Fruit fly (Drosophila melanogaster) whole organism, embryonic: Measurements from ENCODE around the gene GCS2alpha.

Experiments used
- Atf3 ChIP-seq: fragments of 200-800 bp; sonication (Bioruptor generic); optimal IDR thresholded peaks from 3 replicates; lab custom pipeline; 2016; ENCODE audit warnings: missing biosample characterization, missing genetic modification characterization
- B-H2 ChIP-seq: fragments of 200-800 bp; sonication (Bioruptor generic); optimal IDR thresholded peaks from 2 replicates; lab custom pipeline; 2018; ENCODE audit warnings: missing biosample characterization, mild to moderate bottlenecking, missing genetic modification characterization
- CG11093 ChIP-seq: fragments of 200-800 bp; sonication (Bioruptor generic); IDR thresholded peaks from 3 replicates; pipeline ENCODE4 v1.3.6; 2022; ENCODE audit warnings: missing biosample characterization, missing genetic modification characterization
- CG11398 ChIP-seq: fragments of 200-800 bp; sonication (Bioruptor generic); optimal IDR thresholded peaks from 2 replicates; lab custom pipeline; 2016; ENCODE audit warnings: missing biosample characterization, missing genetic modification characterization
- CG12391 ChIP-seq: fragments of 200-800 bp; sonication (Bioruptor generic); optimal IDR thresholded peaks from 3 replicates; lab custom pipeline; 2018; ENCODE audit warnings: missing biosample characterization, mild to moderate bottlenecking, missing genetic modification characterization, moderate library complexity
- CG12744 ChIP-seq: fragments of 200-800 bp; sonication (Bioruptor generic); optimal IDR thresholded peaks from 2 replicates; lab custom pipeline; 2016; ENCODE audit warnings: missing biosample characterization, missing genetic modification characterization
- CG12769 ChIP-seq: fragments of 200-800 bp; sonication (Bioruptor generic); optimal IDR thresholded peaks from 2 replicates; lab custom pipeline; 2019; ENCODE audit warnings: missing biosample characterization, mild to moderate bottlenecking, missing genetic modification characterization, moderate library complexity
- CG13624 ChIP-seq: fragments of 200-800 bp; sonication (Bioruptor generic); optimal IDR thresholded peaks from 2 replicates; lab custom pipeline; 2016; ENCODE audit warnings: missing biosample characterization, missing genetic modification characterization
- CG14441 ChIP-seq: fragments of 200-800 bp; sonication (Bioruptor generic); IDR thresholded peaks from 2 replicates; pipeline ENCODE4 v1.3.6; 2022; ENCODE audit warnings: missing biosample characterization, missing genetic modification characterization
- CG2120 ChIP-seq: fragments of 200-800 bp; sonication (Bioruptor generic); optimal IDR thresholded peaks from 3 replicates; lab custom pipeline; 2016; ENCODE audit warnings: missing biosample characterization, missing genetic modification characterization
- CG2129 ChIP-seq: fragments of 200-800 bp; sonication (Bioruptor generic); IDR thresholded peaks from 2 replicates; pipeline ENCODE4 v1.3.6; 2022; ENCODE audit warnings: missing biosample characterization, missing genetic modification characterization; ENCODE audit not compliant: partially characterized antibody
- CG2202 ChIP-seq: fragments of 200-800 bp; sonication (Bioruptor generic); optimal IDR thresholded peaks from 2 replicates; lab custom pipeline; 2018; ENCODE audit warnings: missing biosample characterization, mild to moderate bottlenecking, missing genetic modification characterization
- CG2678 ChIP-seq: fragments of 200-800 bp; sonication (Bioruptor generic); optimal IDR thresholded peaks from 3 replicates; lab custom pipeline; 2019; ENCODE audit warnings: missing biosample characterization, mild to moderate bottlenecking, missing genetic modification characterization, moderate library complexity
- CG30431 ChIP-seq: fragments of 200-800 bp; sonication (Bioruptor generic); optimal IDR thresholded peaks from 2 replicates; lab custom pipeline; 2017; ENCODE audit warnings: missing biosample characterization, missing genetic modification characterization
- CG32532 ChIP-seq: fragments of 200-800 bp; sonication (Bioruptor generic); IDR thresholded peaks from 2 replicates; pipeline ENCODE4 v1.3.6; 2022; ENCODE audit warnings: missing biosample characterization, missing genetic modification characterization
- CG4404 ChIP-seq: fragments of 200-800 bp; sonication (Bioruptor generic); IDR thresholded peaks from 2 replicates; pipeline ENCODE4 v1.3.6; 2022; ENCODE audit warnings: missing biosample characterization, missing genetic modification characterization
- CG4854 ChIP-seq: fragments of 200-800 bp; sonication (Bioruptor generic); optimal IDR thresholded peaks from 2 replicates; lab custom pipeline; 2016; ENCODE audit warnings: missing biosample characterization, missing genetic modification characterization, inconsistent platforms
- CG6654 ChIP-seq: fragments of 200-800 bp; sonication (Bioruptor generic); optimal IDR thresholded peaks from 2 replicates; lab custom pipeline; 2017; ENCODE audit warnings: missing biosample characterization, mild to moderate bottlenecking, missing genetic modification characterization
- CG7745 ChIP-seq: fragments of 200-800 bp; sonication (Bioruptor generic); optimal IDR thresholded peaks from 2 replicates; lab custom pipeline; 2018; ENCODE audit warnings: missing biosample characterization, mild to moderate bottlenecking, missing genetic modification characterization, moderate library complexity
- CrebB ChIP-seq: fragments of 200-800 bp; sonication (Bioruptor generic); optimal IDR thresholded peaks from 3 replicates; lab custom pipeline; 2018; ENCODE audit warnings: missing biosample characterization, mild to moderate bottlenecking, missing genetic modification characterization
- Dbx ChIP-seq: fragments of 200-800 bp; sonication (Bioruptor generic); IDR thresholded peaks from 3 replicates; pipeline ENCODE4 v1.3.6; 2022; ENCODE audit warnings: missing biosample characterization, missing genetic modification characterization
- Dip3 ChIP-seq: fragments of 200-800 bp; sonication (Bioruptor generic); optimal IDR thresholded peaks from 3 replicates; lab custom pipeline; 2016; ENCODE audit warnings: missing biosample characterization, missing genetic modification characterization
- E2f2 ChIP-seq: fragments of 200-800 bp; sonication (Bioruptor generic); IDR thresholded peaks from 2 replicates; pipeline ENCODE4 v1.3.6; 2022; ENCODE audit warnings: missing biosample characterization, missing genetic modification characterization
- HLH54F ChIP-seq: fragments of 200-800 bp; sonication (Bioruptor generic); optimal IDR thresholded peaks from 3 replicates; lab custom pipeline; 2016; ENCODE audit warnings: missing biosample characterization, missing genetic modification characterization
- HmgZ ChIP-seq: fragments of 200-800 bp; sonication (Bioruptor generic); optimal IDR thresholded peaks from 2 replicates; lab custom pipeline; 2018; ENCODE audit warnings: missing biosample characterization, mild to moderate bottlenecking, missing genetic modification characterization
- Hr78 ChIP-seq, 2 experiments: fragments of 200-800 bp in 1 of 2; fragments of >200 bp in 1 of 2; sonication (Bioruptor generic) in 1 of 2; optimal IDR thresholded peaks; 2 replicates each; lab custom pipeline; 2017 to 2019; ENCODE audit warnings: missing biosample characterization in 2 of 2, missing genetic modification characterization in 2 of 2, mild to moderate bottlenecking in 1 of 2, moderate library complexity in 1 of 2
- Max ChIP-seq: fragments of 200-800 bp; sonication (Bioruptor generic); optimal IDR thresholded peaks from 2 replicates; lab custom pipeline; 2016; ENCODE audit warnings: missing biosample characterization, mild to moderate bottlenecking, missing genetic modification characterization
- PHDP ChIP-seq: fragments of 200-800 bp; sonication (Bioruptor generic); optimal IDR thresholded peaks from 3 replicates; lab custom pipeline; 2018; ENCODE audit warnings: missing biosample characterization, mild to moderate bottlenecking, missing genetic modification characterization, moderate library complexity
- Stat92E ChIP-seq, 3 experiments: fragments of >200 bp in 2 of 3; fragments of 200-800 bp in 1 of 3; sonication (Bioruptor generic) in 1 of 3; optimal IDR thresholded peaks; 2 replicates each; lab custom pipeline; 2017 to 2019; ENCODE audit warnings: missing biosample characterization in 3 of 3, missing genetic modification characterization in 3 of 3, mild to moderate bottlenecking in 1 of 3, moderate library complexity in 1 of 3
- YL-1 ChIP-seq: fragments of 200-800 bp; sonication (Bioruptor generic); optimal IDR thresholded peaks from 3 replicates; lab custom pipeline; 2017; ENCODE audit warnings: missing biosample characterization, mild to moderate bottlenecking, missing genetic modification characterization
- bigmax ChIP-seq: fragments of 200-800 bp; sonication (Bioruptor generic); optimal IDR thresholded peaks from 2 replicates; lab custom pipeline; 2018; ENCODE audit warnings: missing biosample characterization, mild to moderate bottlenecking, missing genetic modification characterization
- bsh ChIP-seq, 2 experiments: fragments of 200-800 bp; sonication (Bioruptor generic); optimal IDR thresholded peaks; 2 replicates each; lab custom pipeline; 2017 to 2018; ENCODE audit warnings: mild to moderate bottlenecking in 2 of 2, missing biosample characterization in 2 of 2, missing genetic modification characterization in 2 of 2, moderate library complexity in 1 of 2
- caup ChIP-seq: fragments of 200-800 bp; sonication (Bioruptor generic); optimal IDR thresholded peaks from 3 replicates; lab custom pipeline; 2017; ENCODE audit warnings: missing biosample characterization, mild to moderate bottlenecking, missing genetic modification characterization, moderate library complexity; ENCODE audit not compliant: severe bottlenecking
- cg ChIP-seq: fragments of 200-800 bp; sonication (Bioruptor generic); optimal IDR thresholded peaks from 3 replicates; lab custom pipeline; 2019; ENCODE audit warnings: missing biosample characterization, mild to moderate bottlenecking, missing genetic modification characterization, moderate library complexity
- chif ChIP-seq, 2 experiments: fragments of 200-800 bp; sonication (Bioruptor generic); optimal IDR thresholded peaks; 3 replicates each; lab custom pipeline; 2016; ENCODE audit warnings: missing biosample characterization in 2 of 2, missing genetic modification characterization in 2 of 2
- dysf ChIP-seq: fragments of 200-800 bp; sonication (Bioruptor generic); IDR thresholded peaks from 3 replicates; pipeline ENCODE4 v1.3.6; 2022; ENCODE audit warnings: missing biosample characterization, missing genetic modification characterization
- gce ChIP-seq: fragments of 200-800 bp; sonication (Bioruptor generic); IDR thresholded peaks from 3 replicates; pipeline ENCODE4 v1.3.6; 2022; ENCODE audit warnings: missing biosample characterization, missing genetic modification characterization
- gt ChIP-seq: fragments of 200-800 bp; sonication (Bioruptor generic); IDR thresholded peaks from 2 replicates; pipeline ENCODE4 v1.3.6; 2022; ENCODE audit warnings: missing biosample characterization, missing genetic modification characterization
- knrl ChIP-seq: fragments of 200-800 bp; sonication (Bioruptor generic); IDR thresholded peaks from 3 replicates; pipeline ENCODE4 v1.3.6; 2022; ENCODE audit warnings: missing biosample characterization, missing genetic modification characterization; ENCODE audit not compliant: partially characterized antibody
- lab ChIP-seq: fragments of 200-800 bp; sonication (Bioruptor generic); optimal IDR thresholded peaks from 3 replicates; lab custom pipeline; 2017; ENCODE audit warnings: missing biosample characterization, missing genetic modification characterization, mild to moderate bottlenecking, moderate library complexity, missing genetic modification reagents
- maf-S ChIP-seq: fragments of 200-800 bp; sonication (Bioruptor generic); optimal IDR thresholded peaks from 2 replicates; lab custom pipeline; 2016; ENCODE audit warnings: missing biosample characterization, missing genetic modification characterization
- oc ChIP-seq: fragments of 200-800 bp; sonication (Bioruptor generic); optimal IDR thresholded peaks from 2 replicates; lab custom pipeline; 2018; ENCODE audit warnings: missing biosample characterization, mild to moderate bottlenecking, missing genetic modification characterization, moderate library complexity
- otp ChIP-seq: fragments of 200-800 bp; sonication (Bioruptor generic); IDR thresholded peaks from 3 replicates; pipeline ENCODE4, ENCODE4 v1.3.6; 2022; ENCODE audit warnings: missing biosample characterization, missing genetic modification characterization
- p53 ChIP-seq: fragments of 200-800 bp; sonication (Bioruptor generic); optimal IDR thresholded peaks from 2 replicates; lab custom pipeline; 2016; ENCODE audit warnings: missing biosample characterization, missing genetic modification characterization
- psq ChIP-seq: fragments of 200-800 bp; sonication (Bioruptor generic); optimal IDR thresholded peaks from 2 replicates; lab custom pipeline; 2017; ENCODE audit warnings: missing biosample characterization, missing genetic modification characterization
- row ChIP-seq: fragments of 200-800 bp; sonication (Bioruptor generic); IDR thresholded peaks from 3 replicates; pipeline ENCODE4 v1.3.6; 2022; ENCODE audit warnings: missing biosample characterization, missing genetic modification characterization
- slbo ChIP-seq: fragments of 200-800 bp; sonication (Bioruptor generic); IDR thresholded peaks from 2 replicates; pipeline ENCODE4 v1.3.6; 2022; ENCODE audit warnings: missing biosample characterization, missing genetic modification characterization
- so ChIP-seq: fragments of 200-800 bp; sonication (Bioruptor generic); IDR thresholded peaks from 3 replicates; pipeline ENCODE4 v1.3.6; 2022; ENCODE audit warnings: missing biosample characterization, missing genetic modification characterization
- sqz ChIP-seq: fragments of 200-800 bp; sonication (Bioruptor generic); optimal IDR thresholded peaks from 3 replicates; lab custom pipeline; 2018; ENCODE audit warnings: missing biosample characterization, mild to moderate bottlenecking, missing genetic modification characterization
- zen ChIP-seq: fragments of 200-800 bp; sonication (Bioruptor generic); optimal IDR thresholded peaks from 3 replicates; lab custom pipeline; 2018; ENCODE audit warnings: missing biosample characterization, mild to moderate bottlenecking, missing genetic modification characterization, moderate library complexity

GCS2alpha gene

dm6 chrX:21631452-21631851 lies 26.4 kb upstream of the GCS2alpha start (continued):
- TF ChIP-seq B-H2 (GFP tag; lab: Kevin White, UChicago) (no peak), Stat92E (GFP tag; optimal IDR thresholded peaks at IDR 0.05; lab: Kevin White, UChicago) (peak in 1 of 3 experiments; percentile 63), oc (tag; lab: Kevin White, UChicago) (peak; percentile 58), CG11398 (GFP tag; lab: Kevin White, UChicago) (no peak), CG12391 (tag; lab: Kevin White, UChicago) (peak; percentile 79), CG32532 (no peak), CG2129 (GFP tag; lab: Robert Waterston, UW) (no peak), CG7745 (no peak), dysf (GFP tag; lab: Robert Waterston, UW) (no peak; the same call in 2 of the 3 replicates), psq (peak; percentile 16), Dbx (GFP tag; lab: Robert Waterston, UW) (no peak), maf-S (GFP tag; lab: Kevin White, UChicago) (peak; percentile 39), HmgZ (tag; lab: Kevin White, UChicago) (peak; percentile 47), CG14441 (GFP tag; lab: Robert Waterston, UW) (no peak), CG2120 (GFP tag; lab: Kevin White, UChicago) (peak; percentile 52), sqz (GFP tag; lab: Kevin White, UChicago) (peak; percentile 48), CG30431 (peak; percentile 52), cg (GFP tag; lab: Kevin White, UChicago) (no peak), slbo (no peak; the same call in 1 of the 2 replicates), gt (GFP tag; lab: Robert Waterston, UW) (no peak), knrl (GFP tag; lab: Robert Waterston, UW) (no peak), caup (GFP tag; lab: Kevin White, UChicago) (peak; percentile 47), CG6654 (GFP tag; lab: Kevin White, UChicago) (peak; percentile 34), YL-1 (GFP tag; lab: Kevin White, UChicago) (no peak), bsh (GFP tag; optimal IDR thresholded peaks at IDR 0.05; lab: Kevin White, UChicago) (peak; percentile 42 to 87), CG13624 (GFP tag; lab: Kevin White, UChicago) (peak; percentile 45), otp (GFP tag; lab: Robert Waterston, UW) (no peak), p53 (GFP tag; lab: Kevin White, UChicago) (peak; percentile 26), chif (GFP tag; optimal IDR thresholded peaks at IDR 0.05; lab: Kevin White, UChicago) (peak; percentile 64 to 75), lab (peak; percentile 69), CG2202 (tag; lab: Kevin White, UChicago) (peak; percentile 47), so (GFP tag; lab: Robert Waterston, UW) (no peak), Max (GFP tag; lab: Kevin White, UChicago) (peak; percentile 70), CG12769 (peak; percentile 44), CG12744 (GFP tag; lab: Kevin White, UChicago) (peak; percentile 55), CG2678 (tag; lab: Kevin White, UChicago) (peak; percentile 84), E2f2 (GFP tag; lab: Robert Waterston, UW) (0 out of 2 replicates have a peak, but pooled peaks have one; percentile 46), row (GFP tag; lab: Robert Waterston, UW) (peak; percentile 87), Dip3 (peak; percentile 51), CG4404 (GFP tag; lab: Robert Waterston, UW) (no peak), zen (peak; percentile 66), Atf3 (GFP tag; lab: Kevin White, UChicago) (peak; percentile 18), bigmax (no peak), CG11093 (GFP tag; lab: Robert Waterston, UW) (peak; percentile 63), CG4854 (GFP tag; lab: Kevin White, UChicago) (peak; percentile 40), HLH54F (peak; percentile 35), gce (GFP tag; lab: Robert Waterston, UW) (no peak), PHDP (tag; lab: Kevin White, UChicago) (peak; percentile 81), Hr78 (GFP tag; optimal IDR thresholded peaks at IDR 0.05; lab: Kevin White, UChicago) (peak in 1 of 2 experiments; percentile 15), CrebB (tag; lab: Kevin White, UChicago) (peak; percentile 31)
